Worm (Caenorhabditis elegans) whole organism, L1 larva: ENCODE measurements around the gene sel-1.

Experiments
- C04F5.9 ChIP-seq: sonication (generic microtip); optimal IDR thresholded peaks from 2 replicates; lab custom pipeline; 2016; ENCODE audit warnings: missing genetic modification characterization, missing compliant biosample characterization
- C16A3.4 ChIP-seq: fragments of 150-350 bp; optimal IDR thresholded peaks from 2 replicates; lab custom pipeline; 2014; ENCODE audit warnings: missing biosample characterization, missing genetic modification characterization
- Y116A8C.19 ChIP-seq: sonication (generic microtip); optimal IDR thresholded peaks from 2 replicates; lab custom pipeline; 2016; ENCODE audit warnings: missing compliant biosample characterization, missing genetic modification characterization, borderline replicate concordance
- aha-1 ChIP-seq: fragments of 150-350 bp; optimal IDR thresholded peaks from 2 replicates; lab custom pipeline; 2014; ENCODE audit warnings: missing biosample characterization, missing genetic modification characterization
- ama-1 ChIP-seq: fragments of 150-350 bp; optimal IDR thresholded peaks from 2 replicates; lab custom pipeline; 2014
- blmp-1 ChIP-seq: fragments of 150-350 bp; optimal IDR thresholded peaks from 2 replicates; lab custom pipeline; 2014; ENCODE audit warnings: missing biosample characterization, missing genetic modification characterization
- ceh-63 ChIP-seq: fragments of 200-800 bp; sonication (Bioruptor generic); optimal IDR thresholded peaks from 2 replicates; lab custom pipeline; 2018; ENCODE audit warnings: mild to moderate bottlenecking, missing genetic modification characterization, missing compliant biosample characterization
- ceh-8 ChIP-seq: fragments of 200-800 bp; sonication (Bioruptor generic); optimal IDR thresholded peaks from 2 replicates; lab custom pipeline; 2018; ENCODE audit warnings: mild to moderate bottlenecking, missing genetic modification characterization, moderate library complexity, missing compliant biosample characterization
- ceh-82 ChIP-seq, 3 experiments: fragments of 150-350 bp in 1 of 3; sonication (generic microtip) in 2 of 3; optimal IDR thresholded peaks; 2 replicates each; lab custom pipeline; 2014 to 2017; ENCODE audit warnings: missing biosample characterization in 3 of 3, missing genetic modification characterization in 3 of 3
- ceh-88 ChIP-seq: fragments of 200-800 bp; sonication (Bioruptor generic); IDR thresholded peaks from 2 replicates; pipeline ENCODE4 v1.3.6; 2022; ENCODE audit warnings: missing genetic modification characterization, missing compliant biosample characterization
- ceh-90 ChIP-seq: sonication (generic microtip); optimal IDR thresholded peaks from 2 replicates; lab custom pipeline; 2016; ENCODE audit warnings: missing genetic modification characterization, missing compliant biosample characterization
- egl-13 ChIP-seq: sonication (generic microtip); optimal IDR thresholded peaks from 2 replicates; lab custom pipeline; 2016; ENCODE audit warnings: missing genotype, missing genetic modification reagents, missing genetic modification characterization, missing compliant biosample characterization
- egl-27 ChIP-seq, 2 experiments: fragments of 150-350 bp in 1 of 2; sonication (generic microtip); optimal IDR thresholded peaks; 3 replicates each; lab custom pipeline; 2017 to 2018; ENCODE audit warnings: missing biosample characterization in 2 of 2, missing genetic modification characterization in 2 of 2, missing genetic modification reagents in 2 of 2
- elt-3 ChIP-seq, 6 experiments: fragments of 150-350 bp in 1 of 6; sonication (generic microtip); optimal IDR thresholded peaks; 2 replicates each; lab custom pipeline; 2017 to 2018; ENCODE audit warnings: missing biosample characterization in 6 of 6, missing genetic modification characterization in 6 of 6, inconsistent platforms in 1 of 6
- ets-5 ChIP-seq: fragments of 200-800 bp; sonication (Bioruptor generic); IDR thresholded peaks from 2 replicates; pipeline ENCODE4 v1.3.6; 2022; ENCODE audit warnings: missing genetic modification characterization, missing compliant biosample characterization
- fkh-10 ChIP-seq: sonication (generic microtip); optimal IDR thresholded peaks from 2 replicates; lab custom pipeline; 2017; ENCODE audit warnings: missing biosample characterization, missing genetic modification reagents, missing genetic modification characterization
- fkh-4 ChIP-seq: sonication (generic microtip); optimal IDR thresholded peaks from 2 replicates; lab custom pipeline; 2016; ENCODE audit warnings: missing compliant biosample characterization, missing genetic modification characterization, borderline replicate concordance
- grh-1 ChIP-seq: fragments of 200-800 bp; sonication (Bioruptor generic); IDR thresholded peaks from 2 replicates; pipeline ENCODE4 v1.3.6; 2022; ENCODE audit warnings: missing genetic modification reagents, missing genetic modification characterization, missing compliant biosample characterization
- hlh-17 ChIP-seq: fragments of 200-800 bp; sonication (Bioruptor generic); optimal IDR thresholded peaks from 2 replicates; lab custom pipeline; 2018; ENCODE audit warnings: missing genetic modification characterization, mild to moderate bottlenecking, missing compliant biosample characterization, moderate library complexity, borderline replicate concordance
- hlh-4 ChIP-seq: sonication (generic microtip); optimal IDR thresholded peaks from 2 replicates; lab custom pipeline; 2016; ENCODE audit warnings: mild to moderate bottlenecking, missing genetic modification characterization, missing compliant biosample characterization
- hpl-2 ChIP-seq: fragments of 150-350 bp; optimal IDR thresholded peaks from 2 replicates; lab custom pipeline; 2014; ENCODE audit warnings: missing biosample characterization, missing genetic modification reagents, missing genetic modification characterization
- irx-1 ChIP-seq: sonication (generic microtip); optimal IDR thresholded peaks from 2 replicates; lab custom pipeline; 2016; ENCODE audit warnings: missing genetic modification characterization, missing compliant biosample characterization
- isw-1 ChIP-seq: fragments of 200-800 bp; sonication (Bioruptor generic); IDR thresholded peaks from 2 replicates; pipeline ENCODE4 v1.3.6; 2022; ENCODE audit warnings: missing genetic modification characterization, missing compliant biosample characterization
- jun-1 ChIP-seq: fragments of 150-350 bp; optimal IDR thresholded peaks from 2 replicates; lab custom pipeline; 2014; ENCODE audit warnings: missing biosample characterization, missing genetic modification reagents, missing genetic modification characterization
- lin-13 ChIP-seq: fragments of 150-350 bp; optimal IDR thresholded peaks from 2 replicates; lab custom pipeline; 2014; ENCODE audit warnings: missing biosample characterization, missing genetic modification reagents, missing genetic modification characterization
- lin-15B ChIP-seq: fragments of 150-350 bp; sonication (generic microtip); optimal IDR thresholded peaks from 3 replicates; lab custom pipeline; 2014; ENCODE audit warnings: missing biosample characterization, missing genetic modification characterization
- lin-35 ChIP-seq, 2 experiments: fragments of 150-350 bp; optimal IDR thresholded peaks; 2 replicates each; lab custom pipeline; 2014; ENCODE audit warnings: missing biosample characterization in 2 of 2, missing genetic modification characterization in 2 of 2, missing genetic modification reagents in 2 of 2
- lin-39 ChIP-seq: fragments of 150-350 bp; optimal IDR thresholded peaks from 2 replicates; lab custom pipeline; 2014; ENCODE audit warnings: missing biosample characterization, missing genetic modification reagents, missing genetic modification characterization
- mab-9 ChIP-seq: fragments of 200-800 bp; sonication (Bioruptor generic); IDR thresholded peaks from 2 replicates; pipeline ENCODE4 v1.3.6; 2022; ENCODE audit warnings: missing genetic modification reagents, missing genetic modification characterization, missing compliant biosample characterization
- mdl-1 ChIP-seq, 2 experiments: fragments of 150-350 bp; optimal IDR thresholded peaks; 2 replicates each; lab custom pipeline; 2014 to 2017; ENCODE audit warnings: missing biosample characterization in 2 of 2, missing genetic modification characterization in 2 of 2, inconsistent platforms in 1 of 2
- nhr-11 ChIP-seq: fragments of 150-350 bp; optimal IDR thresholded peaks from 2 replicates; lab custom pipeline; 2014; ENCODE audit warnings: missing biosample characterization, missing genetic modification characterization
- nhr-12 ChIP-seq: sonication (generic microtip); optimal IDR thresholded peaks from 2 replicates; lab custom pipeline; 2017; ENCODE audit warnings: missing biosample characterization, missing genetic modification characterization
- nhr-28 ChIP-seq: fragments of 150-350 bp; optimal IDR thresholded peaks from 2 replicates; lab custom pipeline; 2014; ENCODE audit warnings: missing biosample characterization, missing genetic modification characterization
- nhr-71 ChIP-seq: sonication (generic microtip); optimal IDR thresholded peaks from 2 replicates; lab custom pipeline; 2016; ENCODE audit warnings: mild to moderate bottlenecking, missing genetic modification characterization, moderate library complexity, missing compliant biosample characterization
- nhr-76 ChIP-seq: sonication (generic microtip); optimal IDR thresholded peaks from 2 replicates; lab custom pipeline; 2017; ENCODE audit warnings: missing biosample characterization, missing genetic modification characterization
- nhr-84 ChIP-seq: sonication (generic microtip); optimal IDR thresholded peaks from 2 replicates; lab custom pipeline; 2017; ENCODE audit warnings: missing biosample characterization, missing genetic modification characterization
- nhr-90 ChIP-seq: sonication (generic microtip); optimal IDR thresholded peaks from 2 replicates; lab custom pipeline; 2016; ENCODE audit warnings: mild to moderate bottlenecking, missing genetic modification characterization, missing compliant biosample characterization; ENCODE audit not compliant: poor library complexity
- pag-3 ChIP-seq: sonication (generic microtip); optimal IDR thresholded peaks from 2 replicates; lab custom pipeline; 2017; ENCODE audit warnings: missing genetic modification characterization, mild to moderate bottlenecking, missing compliant biosample characterization, antibody characterized with exemption, borderline replicate concordance; ENCODE audit not compliant: insufficient read depth
- rnt-1 ChIP-seq: sonication (generic microtip); optimal IDR thresholded peaks from 2 replicates; lab custom pipeline; 2016; ENCODE audit warnings: mild to moderate bottlenecking, missing genetic modification characterization, moderate library complexity, missing compliant biosample characterization
- skn-1 ChIP-seq: fragments of 150-350 bp; optimal IDR thresholded peaks from 2 replicates; lab custom pipeline; 2014; ENCODE audit warnings: missing biosample characterization, missing genetic modification characterization
- snpc-4 ChIP-seq: fragments of 150-350 bp; optimal IDR thresholded peaks from 2 replicates; lab custom pipeline; 2014; ENCODE audit warnings: missing biosample characterization, missing genetic modification characterization
- snu-23 ChIP-seq: sonication (generic microtip); optimal IDR thresholded peaks from 2 replicates; lab custom pipeline; 2016; ENCODE audit warnings: missing genetic modification characterization, missing compliant biosample characterization
- sox-4 ChIP-seq: sonication (generic microtip); optimal IDR thresholded peaks from 2 replicates; lab custom pipeline; 2016; ENCODE audit warnings: missing genetic modification characterization, missing compliant biosample characterization
- sptf-1 ChIP-seq: fragments of 150-350 bp; optimal IDR thresholded peaks from 2 replicates; lab custom pipeline; 2014; ENCODE audit warnings: missing biosample characterization, missing genetic modification characterization
- swsn-7 ChIP-seq: sonication (generic microtip); optimal IDR thresholded peaks from 2 replicates; lab custom pipeline; 2016; ENCODE audit warnings: missing genetic modification characterization, missing compliant biosample characterization
- tbx-2 ChIP-seq: sonication (generic microtip); optimal IDR thresholded peaks from 2 replicates; lab custom pipeline; 2016; ENCODE audit warnings: missing genetic modification characterization, missing compliant biosample characterization
- unc-98 ChIP-seq: fragments of 200-800 bp; sonication (Bioruptor generic); IDR thresholded peaks from 2 replicates; pipeline ENCODE4 v1.3.6; 2022; ENCODE audit warnings: missing genetic modification characterization, missing compliant biosample characterization
- xbp-1 ChIP-seq: sonication (generic microtip); optimal IDR thresholded peaks from 2 replicates; lab custom pipeline; 2016; ENCODE audit warnings: missing genetic modification characterization, missing compliant biosample characterization
- zag-1 ChIP-seq: fragments of 150-350 bp; optimal IDR thresholded peaks from 2 replicates; lab custom pipeline; 2014; ENCODE audit warnings: missing biosample characterization, missing genetic modification characterization
- zip-4 ChIP-seq: fragments of 200-800 bp; sonication (Bioruptor generic); optimal IDR thresholded peaks from 2 replicates; lab custom pipeline; 2018; ENCODE audit warnings: mild to moderate bottlenecking, missing genetic modification characterization, moderate library complexity, missing compliant biosample characterization
- ztf-11 ChIP-seq, 2 experiments: sonication (generic microtip); optimal IDR thresholded peaks; 2 replicates each; lab custom pipeline; 2016 to 2017; ENCODE audit warnings: missing genetic modification characterization in 2 of 2, missing biosample characterization in 1 of 2, missing compliant biosample characterization in 1 of 2

sel-1 gene

DNA sequence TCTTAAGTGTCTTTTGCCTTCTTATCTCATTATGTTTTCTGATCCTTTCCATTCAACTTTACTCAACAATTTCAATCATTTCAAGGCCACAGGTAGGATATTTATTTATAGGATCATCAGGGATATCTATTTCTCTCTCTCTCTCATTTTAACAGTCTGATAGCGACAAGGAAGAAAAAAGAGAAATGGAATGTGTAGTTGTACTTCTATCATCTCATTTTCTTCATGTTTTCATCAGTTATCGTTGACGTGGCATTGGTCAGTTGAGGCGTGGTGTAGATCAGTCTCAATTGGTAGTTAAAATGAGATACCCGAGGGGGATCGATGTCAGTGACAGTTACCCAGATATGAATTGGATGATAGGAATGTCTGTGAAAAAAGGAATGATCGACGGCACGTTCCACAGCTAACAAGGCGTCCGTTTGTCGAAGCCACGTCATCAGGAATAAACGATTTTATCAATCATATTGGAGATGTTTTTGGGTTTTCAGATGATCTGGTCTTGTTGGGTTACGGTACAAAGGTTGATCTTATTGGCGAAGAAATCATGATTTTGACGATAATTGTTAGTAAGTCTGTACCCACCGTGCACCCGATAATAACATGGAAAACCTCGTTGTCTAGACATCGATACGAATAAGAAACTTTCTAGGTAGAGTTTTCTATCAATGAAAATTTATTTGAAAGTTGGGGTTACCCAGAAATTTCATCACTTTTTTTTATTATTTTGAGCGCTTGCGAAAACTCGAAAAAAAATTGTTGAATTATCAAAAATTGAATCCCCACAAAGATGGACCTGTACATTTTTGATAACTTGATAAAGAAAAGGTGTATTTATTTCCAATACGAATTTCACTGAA is 6.1 kb upstream of the sel-1 start (continued):
- TF ChIP-seq aha-1 (no peak), ceh-88 (GFP tag; lab: Robert Waterston, UW) (no peak), ceh-82 (tag; optimal IDR thresholded peaks at IDR 0.05; lab: Kevin White, UChicago) (no peak), lin-35 (GFP tag; optimal IDR thresholded peaks at IDR 0.05; lab: Kevin White, UChicago) (peak in 1 of 2 experiments; percentile 24), nhr-28 (tag; lab: Kevin White, UChicago) (no peak), hlh-17 (GFP tag; lab: Kevin White, UChicago) (no peak), jun-1 (no peak), ztf-11 (tag; optimal IDR thresholded peaks at IDR 0.05; lab: Kevin White, UChicago) (no peak), hlh-4 (tag; lab: Kevin White, UChicago) (no peak), xbp-1 (tag; lab: Kevin White, UChicago) (no peak), pag-3 (tag; lab: Kevin White, UChicago) (no peak), nhr-90 (tag; lab: Kevin White, UChicago) (peak; percentile 73), ceh-8 (GFP tag; lab: Kevin White, UChicago) (no peak), tbx-2 (tag; lab: Kevin White, UChicago) (peak; percentile 72), isw-1 (no peak), ceh-63 (GFP tag; lab: Kevin White, UChicago) (no peak), nhr-11 (tag; lab: Kevin White, UChicago) (no peak), lin-15B (tag; lab: Kevin White, UChicago) (no peak), egl-27 (tag; optimal IDR thresholded peaks at IDR 0.05; lab: Kevin White, UChicago) (no peak), sox-4 (no peak), mdl-1 (tag; optimal IDR thresholded peaks at IDR 0.05; lab: Kevin White, UChicago) (peak in 1 of 2 experiments; percentile 34), nhr-12 (no peak), ets-5 (GFP tag; lab: Robert Waterston, UW) (no peak), sptf-1 (tag; lab: Kevin White, UChicago) (no peak), irx-1 (tag; lab: Kevin White, UChicago) (no peak), swsn-7 (tag; lab: Kevin White, UChicago) (no peak), nhr-84 (tag; lab: Kevin White, UChicago) (no peak), blmp-1 (tag; lab: Kevin White, UChicago) (peak; percentile 85), rnt-1 (no peak), lin-13 (no peak), skn-1 (no peak), grh-1 (peak; percentile 51; the same call in 1 of the 2 replicates), hpl-2 (no peak), zip-4 (GFP tag; lab: Kevin White, UChicago) (no peak), nhr-71 (tag; lab: Kevin White, UChicago) (peak; percentile 74), mab-9 (GFP tag; lab: Robert Waterston, UW) (no peak), elt-3 (tag; optimal IDR thresholded peaks at IDR 0.05; lab: Kevin White, UChicago) (peak; percentile 22 to 98 (median 84)), fkh-10 (GFP tag; lab: Kevin White, UChicago) (no peak), Y116A8C.19 (no peak), C16A3.4 (tag; lab: Kevin White, UChicago) (peak; percentile 63), snpc-4 (tag; lab: Kevin White, UChicago) (no peak), lin-39 (no peak), ama-1 (lab: Kevin White, UChicago) (peak; percentile 6), snu-23 (GFP tag; lab: Kevin White, UChicago) (peak; percentile 64), ceh-90 (tag; lab: Kevin White, UChicago) (no peak), zag-1 (tag; lab: Kevin White, UChicago) (no peak), nhr-76 (tag; lab: Kevin White, UChicago) (no peak), egl-13 (tag; lab: Kevin White, UChicago) (no peak), unc-98 (GFP tag; lab: Robert Waterston, UW) (no peak), fkh-4 (tag; lab: Kevin White, UChicago) (no peak), C04F5.9 (tag; lab: Kevin White, UChicago) (no peak)
